Fruit fly (Drosophila melanogaster) whole organism, embryonic: ENCODE measurements around the gene srl.
A peak's percentile ranks its signal among the peaks of the same experiment; 100 is the strongest.

ENCODE experiments used
- Atf3 ChIP-seq: fragments of 200-800 bp; sonication (Bioruptor generic); optimal IDR thresholded peaks from 3 replicates; lab custom pipeline; 2016; ENCODE audit warnings: missing biosample characterization, missing genetic modification characterization
- Blimp-1 ChIP-seq: fragments of 200-800 bp; sonication (Bioruptor generic); optimal IDR thresholded peaks from 3 replicates; lab custom pipeline; 2018; ENCODE audit warnings: missing biosample characterization, missing genetic modification characterization, mild to moderate bottlenecking, moderate library complexity, missing genetic modification reagents
- C15 ChIP-seq: fragments of 200-800 bp; sonication (Bioruptor generic); IDR thresholded peaks from 3 replicates; pipeline ENCODE4 v1.3.6; 2022; ENCODE audit warnings: missing biosample characterization, missing genetic modification characterization
- CG10147 ChIP-seq: fragments of 200-800 bp; sonication (Bioruptor generic); optimal IDR thresholded peaks from 2 replicates; lab custom pipeline; 2019; ENCODE audit warnings: missing biosample characterization, mild to moderate bottlenecking, missing genetic modification characterization, moderate library complexity
- CG12769 ChIP-seq: fragments of 200-800 bp; sonication (Bioruptor generic); optimal IDR thresholded peaks from 2 replicates; lab custom pipeline; 2019; ENCODE audit warnings: missing biosample characterization, mild to moderate bottlenecking, missing genetic modification characterization, moderate library complexity
- CG3163 ChIP-seq: fragments of 200-800 bp; sonication (Bioruptor generic); optimal IDR thresholded peaks from 3 replicates; lab custom pipeline; 2016; ENCODE audit warnings: missing biosample characterization, missing genetic modification characterization
- CG34376 ChIP-seq: fragments of 200-800 bp; sonication (Bioruptor generic); optimal IDR thresholded peaks from 2 replicates; lab custom pipeline; 2018; ENCODE audit warnings: missing biosample characterization, mild to moderate bottlenecking, missing genetic modification characterization
- CG5180 ChIP-seq: fragments of 200-800 bp; sonication (Bioruptor generic); optimal IDR thresholded peaks from 3 replicates; lab custom pipeline; 2017; ENCODE audit warnings: missing biosample characterization, missing genetic modification characterization, mild to moderate bottlenecking, moderate library complexity, missing genetic modification reagents
- CG6791 ChIP-seq: fragments of 200-800 bp; sonication (Bioruptor generic); IDR thresholded peaks from 3 replicates; pipeline ENCODE4 v1.3.6; 2022; ENCODE audit warnings: missing biosample characterization, missing genetic modification characterization; ENCODE audit not compliant: partially characterized antibody
- CG6813 ChIP-seq: fragments of 200-800 bp; sonication (Bioruptor generic); optimal IDR thresholded peaks from 2 replicates; lab custom pipeline; 2017; ENCODE audit warnings: missing biosample characterization, missing genetic modification characterization, mild to moderate bottlenecking, moderate library complexity, missing genetic modification reagents
- CG7786 ChIP-seq: fragments of 200-800 bp; sonication (Bioruptor generic); optimal IDR thresholded peaks from 2 replicates; lab custom pipeline; 2016; ENCODE audit warnings: missing biosample characterization, missing genetic modification characterization
- CG7839 ChIP-seq: fragments of 200-800 bp; sonication (Bioruptor generic); optimal IDR thresholded peaks from 3 replicates; lab custom pipeline; 2018; ENCODE audit warnings: missing biosample characterization, mild to moderate bottlenecking, missing genetic modification characterization, moderate library complexity
- CG8924 ChIP-seq: fragments of 200-800 bp; optimal IDR thresholded peaks from 3 replicates; lab custom pipeline; 2019; ENCODE audit warnings: missing biosample characterization, mild to moderate bottlenecking, missing genetic modification characterization, moderate library complexity
- CHES-1-like ChIP-seq: fragments of 200-800 bp; sonication (Bioruptor generic); optimal IDR thresholded peaks from 2 replicates; lab custom pipeline; 2016; ENCODE audit warnings: missing biosample characterization, missing genetic modification characterization
- CrebB ChIP-seq: fragments of 200-800 bp; sonication (Bioruptor generic); optimal IDR thresholded peaks from 3 replicates; lab custom pipeline; 2018; ENCODE audit warnings: missing biosample characterization, mild to moderate bottlenecking, missing genetic modification characterization
- Deaf1 ChIP-seq: fragments of 200-800 bp; optimal IDR thresholded peaks from 3 replicates; lab custom pipeline; 2019; ENCODE audit warnings: missing biosample characterization, mild to moderate bottlenecking, missing genetic modification characterization, moderate library complexity
- Dip2 ChIP-seq: fragments of 200-800 bp; sonication (Bioruptor generic); IDR thresholded peaks from 2 replicates; pipeline ENCODE4 v1.3.6; 2022; ENCODE audit warnings: missing biosample characterization, missing genetic modification characterization
- Doc3 ChIP-seq: fragments of 200-800 bp; sonication (Bioruptor generic); IDR thresholded peaks from 3 replicates; pipeline ENCODE4 v1.3.6; 2022; ENCODE audit warnings: missing biosample characterization, missing genetic modification characterization; ENCODE audit not compliant: partially characterized antibody
- Fer1 ChIP-seq: fragments of 200-800 bp; sonication (Bioruptor generic); optimal IDR thresholded peaks from 2 replicates; lab custom pipeline; 2017; ENCODE audit warnings: missing biosample characterization, mild to moderate bottlenecking, missing genetic modification characterization
- Hr78 ChIP-seq, 2 experiments: fragments of 200-800 bp in 1 of 2; fragments of >200 bp in 1 of 2; sonication (Bioruptor generic) in 1 of 2; optimal IDR thresholded peaks; 2 replicates each; lab custom pipeline; 2017 to 2019; ENCODE audit warnings: missing biosample characterization in 2 of 2, missing genetic modification characterization in 2 of 2, mild to moderate bottlenecking in 1 of 2, moderate library complexity in 1 of 2
- Kr ChIP-seq: fragments of 200-800 bp; sonication (Bioruptor generic); optimal IDR thresholded peaks from 2 replicates; lab custom pipeline; 2017; ENCODE audit warnings: missing biosample characterization, mild to moderate bottlenecking, missing genetic modification characterization
- MESR4 ChIP-seq: fragments of 200-800 bp; sonication (Bioruptor generic); optimal IDR thresholded peaks from 2 replicates; lab custom pipeline; 2018; ENCODE audit warnings: missing biosample characterization, mild to moderate bottlenecking, missing genetic modification characterization, moderate library complexity
- Med ChIP-seq: fragments of 200-800 bp; sonication (Bioruptor generic); peaks from one replicate; lab custom pipeline; 2016; ENCODE audit warnings: missing biosample characterization, missing genetic modification characterization, mild to moderate bottlenecking, inconsistent platforms, moderate library complexity
- Pdp1 ChIP-seq, 2 experiments: fragments of 200-800 bp; sonication (Bioruptor generic); optimal IDR thresholded peaks; 3 replicates each; lab custom pipeline; 2016; ENCODE audit warnings: missing biosample characterization in 2 of 2, missing genetic modification characterization in 2 of 2, mild to moderate bottlenecking in 1 of 2, moderate library complexity in 1 of 2
- Scr ChIP-seq: fragments of 200-800 bp; sonication (Bioruptor generic); IDR thresholded peaks from 2 replicates; pipeline ENCODE4 v1.3.6; 2022; ENCODE audit warnings: missing biosample characterization, missing genetic modification characterization; ENCODE audit not compliant: partially characterized antibody
- abd-A ChIP-seq: fragments of 200-800 bp; sonication (Bioruptor generic); optimal IDR thresholded peaks from 3 replicates; lab custom pipeline; 2019; ENCODE audit warnings: missing biosample characterization, mild to moderate bottlenecking, missing genetic modification characterization, moderate library complexity
- bbx ChIP-seq: fragments of 200-800 bp; sonication (Bioruptor generic); IDR thresholded peaks from 2 replicates; pipeline ENCODE4 v1.3.6; 2022; ENCODE audit warnings: missing biosample characterization, missing genetic modification characterization; ENCODE audit not compliant: partially characterized antibody
- br ChIP-seq: fragments of >200 bp; optimal IDR thresholded peaks from 2 replicates; lab custom pipeline; 2017
- caup ChIP-seq: fragments of 200-800 bp; sonication (Bioruptor generic); optimal IDR thresholded peaks from 3 replicates; lab custom pipeline; 2017; ENCODE audit warnings: missing biosample characterization, mild to moderate bottlenecking, missing genetic modification characterization, moderate library complexity; ENCODE audit not compliant: severe bottlenecking
- croc ChIP-seq: fragments of 200-800 bp; sonication (Bioruptor generic); conservative IDR thresholded peaks from 3 replicates; pipeline ENCODE4 v1.3.6; 2022; ENCODE audit warnings: missing biosample characterization, missing genetic modification characterization
- gce ChIP-seq: fragments of 200-800 bp; sonication (Bioruptor generic); IDR thresholded peaks from 3 replicates; pipeline ENCODE4 v1.3.6; 2022; ENCODE audit warnings: missing biosample characterization, missing genetic modification characterization
- grn ChIP-seq: fragments of 200-800 bp; sonication (Bioruptor generic); optimal IDR thresholded peaks from 3 replicates; lab custom pipeline; 2017; ENCODE audit warnings: missing biosample characterization, missing genetic modification characterization
- kah ChIP-seq: fragments of 200-800 bp; sonication (Bioruptor generic); optimal IDR thresholded peaks from 2 replicates; lab custom pipeline; 2018; ENCODE audit warnings: missing biosample characterization, mild to moderate bottlenecking, missing genetic modification characterization
- lab ChIP-seq: fragments of 200-800 bp; sonication (Bioruptor generic); optimal IDR thresholded peaks from 3 replicates; lab custom pipeline; 2017; ENCODE audit warnings: missing biosample characterization, missing genetic modification characterization, mild to moderate bottlenecking, moderate library complexity, missing genetic modification reagents
- lola ChIP-seq, 3 experiments: fragments of >200 bp in 2 of 3; fragments of 200-800 bp in 1 of 3; sonication (Bioruptor generic) in 1 of 3; optimal IDR thresholded peaks; 2 replicates each; lab custom pipeline; 2017 to 2019; ENCODE audit warnings: missing biosample characterization in 3 of 3, missing genetic modification characterization in 3 of 3, mild to moderate bottlenecking in 1 of 3, moderate library complexity in 1 of 3
- oc ChIP-seq: fragments of 200-800 bp; sonication (Bioruptor generic); optimal IDR thresholded peaks from 2 replicates; lab custom pipeline; 2018; ENCODE audit warnings: missing biosample characterization, mild to moderate bottlenecking, missing genetic modification characterization, moderate library complexity
- peb ChIP-seq: fragments of 200-800 bp; sonication (Bioruptor generic); IDR thresholded peaks from 2 replicates; pipeline ENCODE4 v1.3.6; 2022; ENCODE audit warnings: missing biosample characterization, missing genetic modification characterization
- pros ChIP-seq: fragments of 200-800 bp; sonication (Bioruptor generic); optimal IDR thresholded peaks from 3 replicates; lab custom pipeline; 2019; ENCODE audit warnings: missing biosample characterization, mild to moderate bottlenecking, missing genetic modification characterization, moderate library complexity
- scrt ChIP-seq: fragments of 200-800 bp; sonication (Bioruptor generic); optimal IDR thresholded peaks from 2 replicates; lab custom pipeline; 2018; ENCODE audit warnings: missing biosample characterization, mild to moderate bottlenecking, missing genetic modification characterization, moderate library complexity
- slbo ChIP-seq: fragments of 200-800 bp; sonication (Bioruptor generic); IDR thresholded peaks from 2 replicates; pipeline ENCODE4 v1.3.6; 2022; ENCODE audit warnings: missing biosample characterization, missing genetic modification characterization
- so ChIP-seq: fragments of 200-800 bp; sonication (Bioruptor generic); IDR thresholded peaks from 3 replicates; pipeline ENCODE4 v1.3.6; 2022; ENCODE audit warnings: missing biosample characterization, missing genetic modification characterization
- sr ChIP-seq: fragments of 200-800 bp; sonication (Bioruptor generic); IDR thresholded peaks from 3 replicates; pipeline ENCODE4 v1.3.6; 2022; ENCODE audit warnings: missing biosample characterization, missing genetic modification characterization
- stc ChIP-seq: fragments of 200-800 bp; sonication (Bioruptor generic); IDR thresholded peaks from 2 replicates; pipeline ENCODE4 v1.3.6; 2022; ENCODE audit warnings: missing biosample characterization, missing genetic modification characterization
- twi ChIP-seq: fragments of 200-800 bp; optimal IDR thresholded peaks from 2 replicates; lab custom pipeline; 2019; ENCODE audit warnings: missing biosample characterization, mild to moderate bottlenecking, missing genetic modification characterization, moderate library complexity
- unc-4 ChIP-seq: fragments of 200-800 bp; sonication (Bioruptor generic); IDR thresholded peaks from 2 replicates; pipeline ENCODE4 v1.3.6; 2022; ENCODE audit warnings: missing biosample characterization, missing genetic modification characterization; ENCODE audit not compliant: partially characterized antibody
- vvl ChIP-seq: fragments of 200-800 bp; sonication (Bioruptor generic); IDR thresholded peaks from 2 replicates; pipeline ENCODE4 v1.3.6; 2022; ENCODE audit warnings: missing biosample characterization, missing genetic modification characterization
- yki ChIP-seq: fragments of >200 bp; optimal IDR thresholded peaks from 3 replicates; lab custom pipeline; 2018

Gene srl

DNA sequence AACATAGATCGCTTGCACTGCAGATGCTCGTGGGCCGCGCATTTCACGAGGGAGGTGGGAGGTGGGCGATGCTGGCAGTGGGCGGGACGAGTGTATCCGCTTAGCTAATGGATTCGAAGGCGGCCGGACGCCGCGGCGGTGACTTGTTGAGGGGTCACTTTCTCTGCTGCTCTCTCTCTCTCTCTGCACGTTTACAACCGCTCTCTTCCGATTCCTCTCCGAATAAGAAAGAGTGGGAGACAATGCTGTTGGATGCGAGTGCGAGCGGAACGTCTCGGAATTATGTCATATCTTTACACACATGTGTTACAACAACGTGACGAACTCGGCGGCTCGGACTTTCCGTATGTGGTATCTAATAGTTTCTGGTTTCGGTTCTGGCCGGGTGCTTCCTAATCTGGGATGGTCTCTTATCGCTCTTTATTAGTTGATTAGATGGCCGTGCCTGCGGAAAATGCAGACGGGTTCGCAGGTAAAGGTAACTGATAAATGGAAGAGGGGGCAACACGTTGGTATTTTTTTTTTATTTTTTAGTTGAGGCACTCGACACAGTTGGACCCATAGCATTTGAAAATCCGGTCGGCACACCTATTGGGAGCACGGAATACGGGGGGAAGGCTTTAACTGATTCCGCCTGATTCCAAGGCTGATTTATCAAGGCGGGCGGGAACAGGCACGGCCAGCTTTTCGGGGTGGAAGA is 23.4 kb upstream of the srl start (continued):
- TF ChIP-seq stc (no peak), CG6813 (GFP tag; lab: Kevin White, UChicago) (peak; percentile 42), grn (GFP tag; lab: Kevin White, UChicago) (peak; percentile 80), abd-A (tag; lab: Kevin White, UChicago) (peak; percentile 2), oc (tag; lab: Kevin White, UChicago) (peak; percentile 20), lab (GFP tag; lab: Kevin White, UChicago) (peak; percentile 29), MESR4 (no peak), Doc3 (GFP tag; lab: Robert Waterston, UW) (peak; percentile 34; the same call in 1 of the 3 replicates), Dip2 (no peak), caup (no peak), vvl (GFP tag; lab: Robert Waterston, UW) (peak; percentile 27; the same call in 1 of the 2 replicates), CG34376 (GFP tag; lab: Kevin White, UChicago) (peak; percentile 51), kah (GFP tag; lab: Kevin White, UChicago) (peak; percentile 9), unc-4 (peak; percentile 46; the same call in 1 of the 2 replicates), CG5180 (peak; percentile 86), br (no peak), pros (GFP tag; lab: Kevin White, UChicago) (peak; percentile 71), CG8924 (tag; lab: Kevin White, UChicago) (no peak), Pdp1 (GFP tag; optimal IDR thresholded peaks at IDR 0.05; lab: Kevin White, UChicago) (peak in 1 of 2 experiments; percentile 99), CrebB (no peak), bbx (GFP tag; lab: Robert Waterston, UW) (peak; percentile 37; the same call in 1 of the 2 replicates), CHES-1-like (no peak), scrt (GFP tag; lab: Kevin White, UChicago) (peak; percentile 79), Hr78 (GFP tag; optimal IDR thresholded peaks at IDR 0.05; lab: Kevin White, UChicago) (peak in 1 of 2 experiments; percentile 41), peb (no peak), CG3163 (GFP tag; lab: Kevin White, UChicago) (peak; percentile 81), croc (GFP tag; lab: Robert Waterston, UW) (no peak), CG12769 (peak; percentile 16), CG7839 (tag; lab: Kevin White, UChicago) (no peak), gce (0 out of 3 replicates have a peak, but pooled peaks have one; percentile 4), slbo (GFP tag; lab: Robert Waterston, UW) (0 out of 2 replicates have a peak, but pooled peaks have one; percentile 13), so (0 out of 3 replicates have a peak, but pooled peaks have one; percentile 22), sr (peak; percentile 99), lola (GFP tag; optimal IDR thresholded peaks at IDR 0.05; lab: Kevin White, UChicago) (no peak), Atf3 (GFP tag; lab: Kevin White, UChicago) (no peak), C15 (GFP tag; lab: Robert Waterston, UW) (no peak), Kr (GFP tag; lab: Kevin White, UChicago) (no peak), Deaf1 (tag; lab: Kevin White, UChicago) (peak; percentile 37), yki (lab: Kevin White, UChicago) (peak; percentile 96), CG6791 (GFP tag; lab: Robert Waterston, UW) (peak; percentile 42; the same call in 2 of the 3 replicates), Med (peak; percentile 39), CG7786 (GFP tag; lab: Kevin White, UChicago) (peak; percentile 22), twi (peak; percentile 83), Fer1 (peak; percentile 31), Scr (GFP tag; lab: Robert Waterston, UW) (peak; percentile 21; the same call in 1 of the 2 replicates), Blimp-1 (GFP tag; lab: Kevin White, UChicago) (peak; percentile 71), CG10147 (GFP tag; lab: Kevin White, UChicago) (peak; percentile 17)
